Worm (Caenorhabditis elegans) whole organism, late embryonic: ENCODE measurements around the gene smu-2.
A peak's percentile ranks its signal among the peaks of the same experiment; 100 is the strongest.
"Not testable (repeated sequence)": the region's sequence is repeated elsewhere in the genome, so short reads cannot be mapped to it uniquely, and the experiment has no call there.

Source experiments
- K02D7.2 ChIP-seq: sonication (generic microtip); optimal IDR thresholded peaks from 2 replicates; lab custom pipeline; 2017; ENCODE audit warnings: mild to moderate bottlenecking, missing genetic modification characterization, missing compliant biosample characterization
- T23F11.4 ChIP-seq: fragments of 200-800 bp; sonication (Bioruptor generic); optimal IDR thresholded peaks from 2 replicates; lab custom pipeline; 2018; ENCODE audit warnings: mild to moderate bottlenecking, missing genetic modification characterization, missing compliant biosample characterization
- Y22D7AL.16 ChIP-seq: sonication (generic microtip); optimal IDR thresholded peaks from 2 replicates; lab custom pipeline; 2016; ENCODE audit warnings: missing genetic modification characterization, missing compliant biosample characterization
- ceh-19 ChIP-seq: fragments of 200-800 bp; sonication (Bioruptor generic); optimal IDR thresholded peaks from 2 replicates; lab custom pipeline; 2018; ENCODE audit warnings: mild to moderate bottlenecking, missing genetic modification characterization, missing compliant biosample characterization
- ceh-22 ChIP-seq: sonication (generic microtip); optimal IDR thresholded peaks from 2 replicates; lab custom pipeline; 2017; ENCODE audit warnings: missing biosample characterization, missing genetic modification characterization
- ceh-24 ChIP-seq: sonication (generic microtip); optimal IDR thresholded peaks from 2 replicates; lab custom pipeline; 2016; ENCODE audit warnings: mild to moderate bottlenecking, missing genetic modification characterization, missing compliant biosample characterization
- ceh-30 ChIP-seq: fragments of 150-350 bp; optimal IDR thresholded peaks from 2 replicates; lab custom pipeline; 2014; ENCODE audit warnings: missing biosample characterization, missing genetic modification characterization
- ceh-31 ChIP-seq: sonication (generic microtip); optimal IDR thresholded peaks from 2 replicates; lab custom pipeline; 2016; ENCODE audit warnings: missing genetic modification characterization, missing compliant biosample characterization
- ceh-45 ChIP-seq: fragments of 200-800 bp; sonication (Bioruptor generic); IDR thresholded peaks from 2 replicates; pipeline ENCODE4 v1.3.6; 2022; ENCODE audit warnings: missing genetic modification reagents, missing genetic modification characterization, missing compliant biosample characterization
- ceh-48 ChIP-seq: sonication (generic microtip); optimal IDR thresholded peaks from 2 replicates; lab custom pipeline; 2016; ENCODE audit warnings: missing genetic modification characterization, inconsistent platforms, missing compliant biosample characterization
- ceh-9 ChIP-seq: sonication (generic microtip); optimal IDR thresholded peaks from 2 replicates; lab custom pipeline; 2016; ENCODE audit warnings: mild to moderate bottlenecking, missing genetic modification characterization, inconsistent platforms, missing compliant biosample characterization
- dmd-4 ChIP-seq: sonication (generic microtip); optimal IDR thresholded peaks from 2 replicates; lab custom pipeline; 2016; ENCODE audit warnings: borderline replicate concordance, missing genetic modification characterization, missing compliant biosample characterization
- dve-1 ChIP-seq: sonication (generic microtip); optimal IDR thresholded peaks from 2 replicates; lab custom pipeline; 2017; ENCODE audit warnings: antibody characterized with exemption, mild to moderate bottlenecking, missing genetic modification characterization, missing compliant biosample characterization
- elt-2 ChIP-seq: sonication (generic microtip); optimal IDR thresholded peaks from 2 replicates; lab custom pipeline; 2016; ENCODE audit warnings: missing genetic modification reagents, missing genetic modification characterization, missing compliant biosample characterization
- fax-1 ChIP-seq: sonication (generic microtip); optimal IDR thresholded peaks from 2 replicates; lab custom pipeline; 2016; ENCODE audit warnings: missing genotype, missing genetic modification characterization, missing compliant biosample characterization
- fkh-10 ChIP-seq: fragments of 150-350 bp; optimal IDR thresholded peaks from 2 replicates; lab custom pipeline; 2014; ENCODE audit warnings: missing biosample characterization, missing genetic modification reagents, missing genetic modification characterization
- gmeb-2 ChIP-seq: sonication (generic microtip); optimal IDR thresholded peaks from 2 replicates; lab custom pipeline; 2016; ENCODE audit warnings: missing genetic modification characterization, inconsistent platforms, missing compliant biosample characterization
- hlh-30 ChIP-seq: sonication (generic microtip); optimal IDR thresholded peaks from 2 replicates; lab custom pipeline; 2017; ENCODE audit warnings: antibody characterized with exemption, missing genetic modification characterization, missing compliant biosample characterization; ENCODE audit not compliant: insufficient read depth
- mec-3 ChIP-seq: sonication (generic microtip); optimal IDR thresholded peaks from 2 replicates; lab custom pipeline; 2016; ENCODE audit warnings: borderline replicate concordance, missing genetic modification characterization, missing compliant biosample characterization
- pag-3 ChIP-seq: sonication (generic microtip); optimal IDR thresholded peaks from 2 replicates; lab custom pipeline; 2016; ENCODE audit warnings: missing compliant biosample characterization, missing genetic modification characterization, borderline replicate concordance
- pax-1 ChIP-seq: fragments of 150-350 bp; optimal IDR thresholded peaks from 2 replicates; lab custom pipeline; 2014; ENCODE audit warnings: missing biosample characterization, missing genetic modification characterization
- pha-2 ChIP-seq: sonication (generic microtip); optimal IDR thresholded peaks from 2 replicates; lab custom pipeline; 2017; ENCODE audit warnings: mild to moderate bottlenecking, missing genetic modification characterization, missing compliant biosample characterization
- pqm-1 ChIP-seq: sonication (generic microtip); optimal IDR thresholded peaks from 2 replicates; lab custom pipeline; 2016; ENCODE audit warnings: missing genetic modification characterization, missing compliant biosample characterization
- pros-1 ChIP-seq: fragments of 150-350 bp; optimal IDR thresholded peaks from 2 replicates; lab custom pipeline; 2014; ENCODE audit warnings: missing biosample characterization, missing genetic modification reagents, missing genetic modification characterization
- ref-2 ChIP-seq: sonication (generic microtip); optimal IDR thresholded peaks from 2 replicates; lab custom pipeline; 2016; ENCODE audit warnings: missing genetic modification characterization, missing compliant biosample characterization
- sdc-2 ChIP-seq: sonication (generic microtip); optimal IDR thresholded peaks from 2 replicates; lab custom pipeline; 2016; ENCODE audit warnings: missing genotype, missing genetic modification characterization, missing compliant biosample characterization
- syd-9 ChIP-seq: sonication (generic microtip); optimal IDR thresholded peaks from 2 replicates; lab custom pipeline; 2016; ENCODE audit warnings: mild to moderate bottlenecking, missing genetic modification characterization, moderate library complexity, missing compliant biosample characterization
- tbx-2 ChIP-seq: sonication (generic microtip); optimal IDR thresholded peaks from 2 replicates; lab custom pipeline; 2016; ENCODE audit warnings: missing genetic modification characterization, missing compliant biosample characterization
- ttx-3 ChIP-seq: sonication (generic microtip); optimal IDR thresholded peaks from 2 replicates; lab custom pipeline; 2016; ENCODE audit warnings: missing genetic modification reagents, missing genetic modification characterization, missing compliant biosample characterization
- unc-3 ChIP-seq, 2 experiments: fragments of 200-800 bp in 1 of 2; sonication (Bioruptor generic) in 1 of 2; sonication (generic microtip) in 1 of 2; conservative IDR thresholded peaks in 1 of 2; optimal IDR thresholded peaks in 1 of 2; 2 replicates each; pipeline versions ENCODE4 v1.3.6 to Lab custom; 2016 to 2022; ENCODE audit warnings: missing compliant biosample characterization in 2 of 2, missing genetic modification characterization in 2 of 2, missing genetic modification reagents in 1 of 2
- unc-42 ChIP-seq: sonication (generic microtip); optimal IDR thresholded peaks from 2 replicates; lab custom pipeline; 2016; ENCODE audit warnings: missing genotype, missing genetic modification characterization, missing compliant biosample characterization
- unc-55 ChIP-seq: sonication (generic microtip); optimal IDR thresholded peaks from 2 replicates; lab custom pipeline; 2017; ENCODE audit warnings: missing biosample characterization, missing genetic modification reagents, missing genetic modification characterization

Gene smu-2

ce11 chrII:3473744-3474143, 8.5 kb upstream of the smu-2 start, which contains the start of gene sdz-32:
sdz-32 (plus strand) TSS chrII:3474044.
- TF ChIP-seq dmd-4 (tag; lab: Kevin White, UChicago): no peak
- no peak for TF ChIP-seq K02D7.2
- TF ChIP-seq ceh-45 (GFP tag; lab: Robert Waterston, UW): no peak
- no peak for TF ChIP-seq unc-42 (tag; lab: Kevin White, UChicago)
- TF ChIP-seq hlh-30: no peak
- TF ChIP-seq unc-55: no peak
- no peak for TF ChIP-seq pag-3
- no peak for TF ChIP-seq ceh-9 (tag; lab: Kevin White, UChicago)
- TF ChIP-seq Y22D7AL.16 (tag; lab: Kevin White, UChicago): no peak
- TF ChIP-seq unc-3 (GFP tag; conservative IDR thresholded peaks at IDR 0.05; lab: Robert Waterston, UW): no peak
- no peak for TF ChIP-seq unc-3 (tag; optimal IDR thresholded peaks at IDR 0.05; lab: Kevin White, UChicago)

ce11 chrII:3476536-3476935, 5.7 kb upstream of the smu-2 start:
- TF ChIP-seq dve-1 (tag; lab: Kevin White, UChicago) (peak; percentile 62), pha-2 (tag; lab: Kevin White, UChicago) (no peak), sdc-2 (no peak)

ce11 chrII:3477171-3477570, 5.0 kb upstream of the smu-2 start, which contains the start of gene fbxb-104:
fbxb-104 (minus strand) TSS chrII:3477271.
- TF ChIP-seq ceh-30 (tag; lab: Kevin White, UChicago): no peak
- no peak for TF ChIP-seq mec-3 (tag; lab: Kevin White, UChicago)
- TF ChIP-seq ceh-31 (tag; lab: Kevin White, UChicago): no peak

ce11 chrII:3481584-3481983, 624 bp upstream of the smu-2 start, which contains the start of gene Y49F6B.8:
Y49F6B.8 (minus strand) TSS chrII:3481684.
- TF ChIP-seq ref-2 (tag; lab: Kevin White, UChicago): no peak
- no peak for TF ChIP-seq T23F11.4 (GFP tag; lab: Kevin White, UChicago)
- TF ChIP-seq hlh-30: no peak
- TF ChIP-seq tbx-2: no peak
- no peak for TF ChIP-seq unc-3 (GFP tag; conservative IDR thresholded peaks at IDR 0.05; lab: Robert Waterston, UW)
- TF ChIP-seq unc-3 (tag; optimal IDR thresholded peaks at IDR 0.05; lab: Kevin White, UChicago): no peak
- no peak for TF ChIP-seq syd-9
- no peak for TF ChIP-seq fkh-10 (GFP tag; lab: Kevin White, UChicago)
- TF ChIP-seq ceh-24 (tag; lab: Kevin White, UChicago): no peak
- TF ChIP-seq fax-1 (tag; lab: Kevin White, UChicago): no peak
- no peak for TF ChIP-seq pqm-1 (tag; lab: Kevin White, UChicago)
- no peak for TF ChIP-seq ceh-48 (tag; lab: Kevin White, UChicago)
- no peak for TF ChIP-seq pros-1
- TF ChIP-seq K02D7.2: no peak
- no peak for TF ChIP-seq ttx-3 (tag; lab: Kevin White, UChicago)
- TF ChIP-seq pax-1: no peak

- not testable (repeated sequence) for TF ChIP-seq ceh-19; ceh-22 (tag; lab: Kevin White, UChicago); ceh-45 (GFP tag; lab: Robert Waterston, UW)
Observed at ce11 chrII:3490797-3491196, 8.6 kb downstream of the smu-2 start, which contains the start of gene fbxb-112. fbxb-112 (plus strand) TSS chrII:3491097.

- TF ChIP-seq gmeb-2 (tag; lab: Kevin White, UChicago) (no peak), elt-2 (tag; lab: Kevin White, UChicago) (peak; percentile 35)
Observed at ce11 chrII:3499386-3499785, 17.2 kb downstream of the smu-2 start, which contains the start of gene Y49F6B.9. Y49F6B.9 (minus strand) TSS chrII:3499387.
